Worm (Caenorhabditis elegans): ENCODE data around the gene F23F12.3.

DNA sequence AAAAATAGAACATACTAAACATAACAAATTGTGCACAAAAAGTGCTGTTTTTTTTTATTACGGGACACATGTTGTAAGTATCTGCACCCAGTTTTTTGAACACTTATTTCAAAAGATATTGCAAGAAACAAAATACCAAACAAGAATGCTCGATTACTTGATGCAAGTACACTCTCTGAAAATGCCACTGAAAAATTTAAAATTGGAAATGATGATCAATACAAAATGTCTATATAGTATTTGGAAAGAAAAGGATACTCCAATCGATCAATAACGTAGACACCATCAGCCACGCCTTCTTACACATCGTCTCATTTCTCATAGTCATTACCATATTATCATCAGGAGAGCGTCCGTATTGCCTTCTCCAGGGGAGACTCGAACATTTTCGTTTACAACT, 2.1 kb upstream of the F23F12.3 start, which contains the start of gene sdz-15:
- TF ChIP-seq him-1 (tag; optimal IDR thresholded peaks at IDR 0.05) (no peak), W03F9.2 (tag; optimal IDR thresholded peaks at IDR 0.05) (no peak)

Measured in whole organism, L4/young adult.